Worm (Caenorhabditis elegans) whole organism, L4 larva: ENCODE results near the gene ztf-1.

Source experiments
- F49E8.2 ChIP-seq: sonication (generic microtip); optimal IDR thresholded peaks from 2 replicates; lab custom pipeline; 2016; ENCODE audit warnings: missing compliant biosample characterization, mild to moderate bottlenecking, missing genetic modification characterization, borderline replicate concordance
- ceh-32 ChIP-seq: sonication (generic microtip); optimal IDR thresholded peaks from 2 replicates; lab custom pipeline; 2016; ENCODE audit warnings: mild to moderate bottlenecking, missing genetic modification characterization, missing compliant biosample characterization; ENCODE audit not compliant: poor library complexity
- lin-39 ChIP-seq: fragments of 150-350 bp; optimal IDR thresholded peaks from 2 replicates; lab custom pipeline; 2014; ENCODE audit warnings: missing biosample characterization, missing genetic modification reagents, missing genetic modification characterization
- mep-1 ChIP-seq: fragments of 150-350 bp; sonication (generic microtip); optimal IDR thresholded peaks from 3 replicates; lab custom pipeline; 2014; ENCODE audit warnings: missing biosample characterization, missing genetic modification characterization
- nhr-41 ChIP-seq: fragments of 200-800 bp; sonication (Bioruptor generic); IDR thresholded peaks from 2 replicates; pipeline ENCODE4 v1.3.6; 2022; ENCODE audit warnings: missing genetic modification reagents, missing genetic modification characterization, missing compliant biosample characterization
- nhr-6 ChIP-seq: fragments of 150-350 bp; optimal IDR thresholded peaks from 2 replicates; lab custom pipeline; 2014; ENCODE audit warnings: missing biosample characterization, missing genetic modification characterization
- rbr-2 ChIP-seq: sonication (generic microtip); optimal IDR thresholded peaks from 2 replicates; lab custom pipeline; 2016; ENCODE audit warnings: missing genotype, missing genetic modification characterization, missing compliant biosample characterization
- zag-1 ChIP-seq: fragments of 150-350 bp; optimal IDR thresholded peaks from 2 replicates; lab custom pipeline; 2014; ENCODE audit warnings: missing biosample characterization, missing genetic modification characterization

ce11 chrIII:8744765-8745164 lies 47.4 kb downstream of the ztf-1 start:
- no peak for TF ChIP-seq lin-39
- TF ChIP-seq F49E8.2 (tag; lab: Kevin White, UChicago) = no peak
- no peak for TF ChIP-seq ceh-32 (tag; lab: Kevin White, UChicago)
- no peak for TF ChIP-seq zag-1 (tag; lab: Kevin White, UChicago)
- TF ChIP-seq nhr-6 (tag; lab: Kevin White, UChicago) = no peak
- TF ChIP-seq rbr-2 (tag; lab: Kevin White, UChicago) = no peak
- TF ChIP-seq mep-1 (tag; lab: Kevin White, UChicago) = no peak
- no peak for TF ChIP-seq nhr-41 (GFP tag; lab: Robert Waterston, UW)
